Worm (Caenorhabditis elegans): Measurements from ENCODE around the gene F32D8.8.

ce11 chrV:10859048-10859637 is 43.4 kb downstream of the F32D8.8 start:
- TF ChIP-seq ceh-19 (GFP tag; optimal IDR thresholded peaks at IDR 0.05) (no peak), fkh-6 (tag; optimal IDR thresholded peaks at IDR 0.05) (no peak), hlh-13 (GFP tag; optimal IDR thresholded peaks at IDR 0.05) (no peak)
